Worm (Caenorhabditis elegans) whole organism, mixed stage, embryonic: ENCODE data around the gene zipt-2.1.

Experiments
- blmp-1 ChIP-seq: fragments of 150-350 bp; optimal IDR thresholded peaks from 2 replicates; lab custom pipeline; 2014; ENCODE audit warnings: missing biosample characterization, missing genetic modification characterization
- elt-3 ChIP-seq: fragments of 150-350 bp; optimal IDR thresholded peaks from 2 replicates; lab custom pipeline; 2014; ENCODE audit warnings: missing biosample characterization, missing genetic modification characterization
- lin-32 ChIP-seq: fragments of 200-800 bp; sonication (Bioruptor generic); optimal IDR thresholded peaks from 2 replicates; lab custom pipeline; 2018; ENCODE audit warnings: mild to moderate bottlenecking, missing genetic modification characterization, missing compliant biosample characterization
- mab-5 ChIP-seq: fragments of 150-350 bp; optimal IDR thresholded peaks from 2 replicates; lab custom pipeline; 2014; ENCODE audit warnings: missing biosample characterization, missing genetic modification characterization
- nhr-28 ChIP-seq: fragments of 150-350 bp; optimal IDR thresholded peaks from 2 replicates; lab custom pipeline; 2014; ENCODE audit warnings: missing biosample characterization, missing genetic modification characterization
- pha-4 ChIP-seq: fragments of 150-350 bp; optimal IDR thresholded peaks from 2 replicates; lab custom pipeline; 2018; ENCODE audit warnings: missing biosample characterization, missing genetic modification reagents, missing genetic modification characterization
- snpc-4 ChIP-seq: fragments of 150-350 bp; optimal IDR thresholded peaks from 2 replicates; lab custom pipeline; 2014; ENCODE audit warnings: missing biosample characterization, missing genetic modification characterization
- unc-39 ChIP-seq: fragments of 150-350 bp; optimal IDR thresholded peaks from 2 replicates; lab custom pipeline; 2014; ENCODE audit warnings: missing biosample characterization, missing genetic modification characterization
- unc-62 ChIP-seq: fragments of 150-350 bp; optimal IDR thresholded peaks from 2 replicates; lab custom pipeline; 2014; ENCODE audit warnings: missing biosample characterization, missing genetic modification reagents, missing genetic modification characterization
- ztf-11 ChIP-seq: fragments of 150-350 bp; optimal IDR thresholded peaks from 2 replicates; lab custom pipeline; 2014; ENCODE audit warnings: missing biosample characterization, missing genetic modification characterization

- no peak for TF ChIP-seq nhr-28 (tag; lab: Kevin White, UChicago)
- TF ChIP-seq blmp-1: no peak
- TF ChIP-seq unc-39 (tag; lab: Kevin White, UChicago): no peak
- no peak for TF ChIP-seq snpc-4 (tag; lab: Kevin White, UChicago)
- no peak for TF ChIP-seq pha-4
- no peak for TF ChIP-seq mab-5
- TF ChIP-seq elt-3: no peak
- TF ChIP-seq ztf-11 (tag; lab: Kevin White, UChicago): no peak
- TF ChIP-seq unc-62 (GFP tag; lab: Kevin White, UChicago): no peak
- no peak for TF ChIP-seq lin-32 (GFP tag; lab: Kevin White, UChicago)
Observed at ce11 chrIV:10766071-10766470, 33.4 kb upstream of the zipt-2.1 start.
